Worm (Caenorhabditis elegans) whole organism, L4/young adult: ENCODE results near the gene K12D9.1.

ENCODE experiments used
- W03F9.2 ChIP-seq: fragments of 150-350 bp; optimal IDR thresholded peaks from 2 replicates; lab custom pipeline; 2014; ENCODE audit warnings: missing biosample characterization, missing genetic modification characterization
- him-1 ChIP-seq: sonication (generic microtip); optimal IDR thresholded peaks from 2 replicates; lab custom pipeline; 2016; ENCODE audit warnings: missing genotype, missing genetic modification reagents, missing genetic modification characterization, missing compliant biosample characterization

ce11 chrV:3017930-3018329 lies 3.6 kb downstream of the K12D9.1 start:
- TF ChIP-seq W03F9.2: no peak
- no peak for TF ChIP-seq him-1 (tag; lab: Kevin White, UChicago)
